Fruit fly (Drosophila melanogaster) whole organism, prepupa: Measurements from ENCODE around the gene Rsod.

Experiments used
- Blimp-1 ChIP-seq: fragments of 200-800 bp; sonication (Bioruptor generic); optimal IDR thresholded peaks from 3 replicates; lab custom pipeline; 2017; ENCODE audit warnings: missing biosample characterization, missing genetic modification characterization, mild to moderate bottlenecking, moderate library complexity, missing genetic modification reagents
- CG10669 ChIP-seq: fragments of 200-800 bp; sonication (Bioruptor generic); optimal IDR thresholded peaks from 3 replicates; lab custom pipeline; 2018; ENCODE audit warnings: missing biosample characterization, mild to moderate bottlenecking, missing genetic modification characterization, moderate library complexity
- CG11762 ChIP-seq: fragments of 200-800 bp; sonication (Bioruptor generic); optimal IDR thresholded peaks from 3 replicates; lab custom pipeline; 2016; ENCODE audit warnings: missing biosample characterization, missing genetic modification characterization; ENCODE audit not compliant: insufficient read depth
- CG16779 ChIP-seq: fragments of 200-800 bp; sonication (Bioruptor generic); optimal IDR thresholded peaks from 3 replicates; lab custom pipeline; 2017; ENCODE audit warnings: missing biosample characterization, mild to moderate bottlenecking, missing genetic modification characterization
- CG32006 ChIP-seq: fragments of 200-800 bp; sonication (Bioruptor generic); optimal IDR thresholded peaks from 3 replicates; lab custom pipeline; 2017; ENCODE audit warnings: missing biosample characterization, mild to moderate bottlenecking, missing genetic modification characterization
- CG4318 ChIP-seq: fragments of 200-800 bp; sonication (Bioruptor generic); optimal IDR thresholded peaks from 3 replicates; lab custom pipeline; 2017; ENCODE audit warnings: missing biosample characterization, mild to moderate bottlenecking, missing genetic modification characterization
- CG6792 ChIP-seq: fragments of 200-800 bp; sonication (Bioruptor generic); optimal IDR thresholded peaks from 3 replicates; lab custom pipeline; 2016; ENCODE audit warnings: missing biosample characterization, missing genetic modification characterization
- CG6808 ChIP-seq: fragments of 200-800 bp; sonication (Bioruptor generic); optimal IDR thresholded peaks from 3 replicates; lab custom pipeline; 2017; ENCODE audit warnings: missing biosample characterization, missing genetic modification characterization, mild to moderate bottlenecking, moderate library complexity, missing genetic modification reagents
- CG7368 ChIP-seq: fragments of 200-800 bp; sonication (Bioruptor generic); optimal IDR thresholded peaks from 3 replicates; lab custom pipeline; 2016; ENCODE audit warnings: missing biosample characterization, missing genetic modification characterization
- CG8119 ChIP-seq: fragments of 200-800 bp; sonication (Bioruptor generic); IDR thresholded peaks from 3 replicates; pipeline ENCODE4 v1.3.6; 2022; ENCODE audit warnings: missing biosample characterization, missing genetic modification characterization
- CG8319 ChIP-seq: fragments of 200-800 bp; sonication (Bioruptor generic); optimal IDR thresholded peaks from 3 replicates; lab custom pipeline; 2016; ENCODE audit warnings: missing biosample characterization, missing genetic modification characterization
- CG9139 ChIP-seq: fragments of 200-800 bp; sonication (Bioruptor generic); optimal IDR thresholded peaks from 3 replicates; lab custom pipeline; 2017; ENCODE audit warnings: missing biosample characterization, mild to moderate bottlenecking, missing genetic modification characterization
- Eip78C ChIP-seq: fragments of 200-800 bp; sonication (Bioruptor generic); peaks from one replicate; lab custom pipeline; 2016; ENCODE audit warnings: missing biosample characterization, missing genetic modification characterization
- Ets21C ChIP-seq: fragments of 200-800 bp; sonication (Bioruptor generic); optimal IDR thresholded peaks from 3 replicates; lab custom pipeline; 2016; ENCODE audit warnings: missing biosample characterization, missing genetic modification characterization
- Ets96B ChIP-seq: fragments of 200-800 bp; optimal IDR thresholded peaks from 2 replicates; lab custom pipeline; 2019; ENCODE audit warnings: missing biosample characterization, mild to moderate bottlenecking, missing genetic modification characterization, moderate library complexity
- Gug ChIP-seq: fragments of 200-800 bp; sonication (Bioruptor generic); IDR thresholded peaks from 2 replicates; pipeline ENCODE4 v1.3.6; 2022; ENCODE audit warnings: missing biosample characterization, missing genetic modification characterization
- Hr38 ChIP-seq: sonication (Bioruptor generic); optimal IDR thresholded peaks from 2 replicates; lab custom pipeline; 2016; ENCODE audit warnings: missing biosample characterization, missing genetic modification characterization
- Hr39 ChIP-seq: fragments of 200-800 bp; sonication (Bioruptor generic); optimal IDR thresholded peaks from 2 replicates; lab custom pipeline; 2016; ENCODE audit warnings: missing biosample characterization, missing genetic modification characterization
- Hr4 ChIP-seq: fragments of 200-800 bp; sonication (Bioruptor generic); optimal IDR thresholded peaks from 3 replicates; lab custom pipeline; 2016; ENCODE audit warnings: missing biosample characterization, missing genetic modification characterization
- Met ChIP-seq: fragments of 200-800 bp; sonication (Bioruptor generic); optimal IDR thresholded peaks from 3 replicates; lab custom pipeline; 2016; ENCODE audit warnings: missing biosample characterization, missing genetic modification characterization
- OdsH ChIP-seq: fragments of 200-800 bp; sonication (Bioruptor generic); optimal IDR thresholded peaks from 3 replicates; lab custom pipeline; 2016; ENCODE audit warnings: missing biosample characterization, missing genetic modification characterization
- Smox ChIP-seq: fragments of 200-800 bp; sonication (Bioruptor generic); optimal IDR thresholded peaks from 3 replicates; lab custom pipeline; 2016; ENCODE audit warnings: missing biosample characterization, missing genetic modification characterization
- Sox102F ChIP-seq: fragments of 200-800 bp; sonication (Bioruptor generic); optimal IDR thresholded peaks from 2 replicates; lab custom pipeline; 2016; ENCODE audit warnings: missing biosample characterization, mild to moderate bottlenecking, missing genetic modification characterization
- Sox14 ChIP-seq: fragments of 200-800 bp; sonication (Bioruptor generic); optimal IDR thresholded peaks from 3 replicates; lab custom pipeline; 2016; ENCODE audit warnings: missing biosample characterization, missing genetic modification characterization
- Sox15 ChIP-seq: fragments of 200-800 bp; sonication (Bioruptor generic); optimal IDR thresholded peaks from 3 replicates; lab custom pipeline; 2016; ENCODE audit warnings: missing biosample characterization, missing genetic modification characterization
- acj6 ChIP-seq: fragments of 200-800 bp; sonication (Bioruptor generic); optimal IDR thresholded peaks from 3 replicates; lab custom pipeline; 2016; ENCODE audit warnings: missing biosample characterization, missing genetic modification characterization
- dac ChIP-seq: fragments of 200-800 bp; sonication (Bioruptor generic); optimal IDR thresholded peaks from 2 replicates; lab custom pipeline; 2017; ENCODE audit warnings: missing biosample characterization, mild to moderate bottlenecking, missing genetic modification characterization
- fd85E ChIP-seq: fragments of 200-800 bp; sonication (Bioruptor generic); optimal IDR thresholded peaks from 3 replicates; lab custom pipeline; 2016; ENCODE audit warnings: missing biosample characterization, missing genetic modification characterization
- lz ChIP-seq: fragments of 200-800 bp; sonication (Bioruptor generic); optimal IDR thresholded peaks from 3 replicates; lab custom pipeline; 2016; ENCODE audit warnings: missing biosample characterization, missing genetic modification characterization
- pdm3 ChIP-seq: fragments of 200-800 bp; sonication (Bioruptor generic); optimal IDR thresholded peaks from 3 replicates; lab custom pipeline; 2016; ENCODE audit warnings: missing biosample characterization, missing genetic modification characterization
- salr ChIP-seq, 2 experiments: fragments of 200-800 bp; sonication (Bioruptor generic); optimal IDR thresholded peaks; 3 replicates each; lab custom pipeline; 2016 to 2018; ENCODE audit warnings: missing biosample characterization in 2 of 2, missing genetic modification characterization in 2 of 2, mild to moderate bottlenecking in 1 of 2
- topi ChIP-seq: fragments of 200-800 bp; sonication (Bioruptor generic); optimal IDR thresholded peaks from 3 replicates; lab custom pipeline; 2016; ENCODE audit warnings: missing biosample characterization, missing genetic modification characterization

Gene Rsod

DNA sequence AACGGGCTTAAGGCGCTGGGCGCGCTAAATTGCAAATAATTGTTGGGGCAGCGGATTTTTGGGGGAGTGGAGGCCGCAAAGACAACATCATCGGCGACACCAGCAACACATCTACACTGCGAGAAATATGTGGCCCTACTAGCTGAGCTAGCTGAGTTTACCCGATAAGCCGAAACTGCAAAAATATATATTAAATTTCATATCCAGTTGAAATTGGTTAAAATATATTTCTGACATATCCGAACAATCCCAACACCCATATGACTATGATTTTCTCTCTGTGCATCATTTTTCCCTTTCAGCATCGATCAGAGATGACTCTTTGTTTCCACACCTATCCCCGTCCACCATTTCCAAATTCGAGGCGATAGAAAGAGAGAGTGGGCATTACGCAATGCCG, 18.8 kb upstream of the Rsod start (continued):
- TF ChIP-seq Sox102F (GFP tag; lab: Kevin White, UChicago) (peak; percentile 52), Blimp-1 (GFP tag; lab: Kevin White, UChicago) (peak; percentile 21), Met (GFP tag; lab: Kevin White, UChicago) (peak; percentile 69), CG7368 (GFP tag; lab: Kevin White, UChicago) (peak; percentile 60), CG8319 (peak; percentile 53), lz (GFP tag; lab: Kevin White, UChicago) (peak; percentile 70), Gug (GFP tag; lab: Robert Waterston, UW) (0 out of 2 replicates have a peak, but pooled peaks have one; percentile 29), dac (no peak), pdm3 (peak; percentile 71), CG16779 (no peak), Smox (GFP tag; lab: Kevin White, UChicago) (peak; percentile 73), Ets21C (peak; percentile 57), salr (GFP tag; optimal IDR thresholded peaks at IDR 0.05; lab: Kevin White, UChicago) (peak in 1 of 2 experiments; percentile 33), CG9139 (GFP tag; lab: Kevin White, UChicago) (peak; percentile 31), Sox15 (GFP tag; lab: Kevin White, UChicago) (peak; percentile 70), CG6792 (GFP tag; lab: Kevin White, UChicago) (peak; percentile 77), CG11762 (GFP tag; lab: Kevin White, UChicago) (peak; percentile 24), CG8119 (GFP tag; lab: Robert Waterston, UW) (peak; percentile 44; the same call in 2 of the 3 replicates), CG10669 (peak; percentile 61), Ets96B (tag; lab: Kevin White, UChicago) (peak; percentile 60), fd85E (GFP tag; lab: Kevin White, UChicago) (peak; percentile 8), CG4318 (GFP tag; lab: Kevin White, UChicago) (peak; percentile 4), topi (GFP tag; lab: Kevin White, UChicago) (peak; percentile 69), Sox14 (peak; percentile 52)

DNA sequence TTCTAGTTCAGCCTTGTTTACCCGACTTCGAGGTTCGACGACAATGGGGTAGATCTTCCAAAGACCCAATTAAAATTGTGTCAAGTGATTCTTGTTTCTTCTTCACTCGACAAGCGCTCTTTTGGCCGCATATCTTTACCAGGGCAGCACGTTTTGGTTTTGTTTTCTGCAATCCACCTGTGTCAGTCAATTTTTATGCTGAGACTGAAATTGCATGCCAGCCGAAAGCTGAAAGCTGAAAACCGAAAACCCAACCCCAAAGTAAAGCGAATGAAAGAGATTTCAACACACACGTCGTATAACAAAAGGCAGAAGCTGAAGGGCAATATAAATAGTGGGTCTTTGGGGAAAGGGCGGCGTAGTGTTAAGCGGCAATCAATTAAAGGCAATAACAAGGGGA, 18.4 kb upstream of the Rsod start:
- TF ChIP-seq Hr4 (GFP tag; lab: Kevin White, UChicago), result no peak
- TF ChIP-seq Hr39 (GFP tag; lab: Kevin White, UChicago), result no peak
- TF ChIP-seq Smox (GFP tag; lab: Kevin White, UChicago), result no peak
- TF ChIP-seq Sox102F (GFP tag; lab: Kevin White, UChicago), result no peak
- no peak for TF ChIP-seq Hr38 (GFP tag; lab: Kevin White, UChicago)
- no peak for TF ChIP-seq CG32006 (GFP tag; lab: Kevin White, UChicago)
- no peak for TF ChIP-seq Sox14
- TF ChIP-seq CG10669, result no peak
- TF ChIP-seq CG9139 (GFP tag; lab: Kevin White, UChicago), result no peak
- no peak for TF ChIP-seq OdsH
- TF ChIP-seq CG7368 (GFP tag; lab: Kevin White, UChicago), result no peak

DNA sequence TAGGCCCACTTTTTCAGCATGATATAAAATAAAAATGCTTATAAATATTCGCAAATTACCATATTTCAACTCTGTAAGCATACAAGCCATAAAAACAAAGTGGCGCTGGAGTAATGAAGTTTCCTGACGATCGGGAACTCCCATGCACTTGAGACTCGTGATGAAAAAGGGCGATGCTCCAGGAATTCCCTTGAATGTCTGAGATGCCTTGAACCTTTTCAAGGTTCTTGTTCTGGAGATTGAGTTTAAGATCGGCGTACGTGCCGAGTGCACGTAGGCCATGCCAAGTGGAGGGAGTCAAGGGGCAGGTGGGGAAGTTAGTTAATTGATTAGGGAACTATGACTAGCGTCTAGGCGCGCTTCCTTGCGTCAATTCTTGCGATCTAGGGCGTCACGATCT, 12.9 kb upstream of the Rsod start:
- peak; percentile 13 for TF ChIP-seq Eip78C (GFP tag; lab: Kevin White, UChicago)
- no peak for TF ChIP-seq CG4318 (GFP tag; lab: Kevin White, UChicago)

DNA sequence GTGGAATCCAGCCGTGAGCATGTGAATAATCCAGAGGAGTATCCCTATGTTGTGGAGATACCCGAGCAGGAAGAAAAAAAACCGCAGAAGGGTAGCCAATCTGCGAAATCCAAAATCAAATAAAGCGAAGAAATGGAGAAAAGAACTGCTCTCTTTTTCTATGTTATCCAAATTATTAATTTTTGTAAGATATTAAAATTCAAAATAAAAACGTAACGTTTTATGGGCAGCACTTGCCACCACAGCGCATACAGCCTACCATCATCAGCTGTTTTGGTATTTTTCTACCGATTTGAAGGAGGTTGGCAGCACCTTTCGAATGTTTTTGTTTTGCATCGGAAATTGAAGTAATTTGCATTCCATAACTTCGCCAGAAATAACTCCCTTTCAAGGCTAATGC, 8.9 kb upstream of the Rsod start, which contains the start of gene Bet5:
Gene Bet5 (plus strand): TSS at position 299 of the 400 bp plus-strand sequence.
- TF ChIP-seq acj6 (GFP tag; lab: Kevin White, UChicago), result no peak
- peak; percentile 31 for TF ChIP-seq Eip78C (GFP tag; lab: Kevin White, UChicago)
- peak; percentile 100 for TF ChIP-seq CG6808 (GFP tag; lab: Kevin White, UChicago)
- TF ChIP-seq, all 60 proteins: peak for 2

DNA sequence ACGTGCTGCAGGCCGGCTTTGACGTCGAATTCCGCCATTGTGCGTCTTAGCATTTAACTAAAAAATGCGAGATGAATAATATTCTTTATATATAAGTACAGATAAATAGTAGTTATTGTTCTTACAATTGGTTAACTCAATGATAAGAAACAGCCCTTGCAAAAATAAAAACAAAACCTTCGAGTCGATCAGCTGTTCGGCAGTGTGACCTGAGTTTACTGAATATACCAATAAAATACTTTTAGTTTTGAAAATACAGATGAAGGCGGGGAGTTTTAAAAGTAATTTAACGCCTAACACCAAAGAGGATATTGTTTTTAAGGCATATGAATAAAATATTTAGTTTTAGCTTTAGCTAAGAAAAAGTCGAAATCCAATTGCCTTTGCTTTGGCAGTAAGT, 6.5 kb upstream of the Rsod start, which contains the start of the genes CG1983 and CG15530:
Gene CG1983 (minus strand): TSS at position 207 of the 400 bp plus-strand sequence.
Gene CG15530 (plus strand): TSS at position 384 of the 400 bp plus-strand sequence.
- TF ChIP-seq CG6808 (GFP tag; lab: Kevin White, UChicago) (peak; percentile 74), CG11762 (GFP tag; lab: Kevin White, UChicago) (no peak)
